Worm (Caenorhabditis elegans) whole organism, late embryonic: Measurements from ENCODE around the gene Y49F6B.20.
A peak's percentile ranks its signal among the peaks of the same experiment; 100 is the strongest.

Source experiments
- ets-4 ChIP-seq: sonication (generic microtip); optimal IDR thresholded peaks from 2 replicates; lab custom pipeline; 2016; ENCODE audit warnings: missing genetic modification characterization, missing compliant biosample characterization
- nhr-11 ChIP-seq: fragments of 150-350 bp; optimal IDR thresholded peaks from 2 replicates; lab custom pipeline; 2014; ENCODE audit warnings: missing biosample characterization, missing genetic modification characterization

DNA sequence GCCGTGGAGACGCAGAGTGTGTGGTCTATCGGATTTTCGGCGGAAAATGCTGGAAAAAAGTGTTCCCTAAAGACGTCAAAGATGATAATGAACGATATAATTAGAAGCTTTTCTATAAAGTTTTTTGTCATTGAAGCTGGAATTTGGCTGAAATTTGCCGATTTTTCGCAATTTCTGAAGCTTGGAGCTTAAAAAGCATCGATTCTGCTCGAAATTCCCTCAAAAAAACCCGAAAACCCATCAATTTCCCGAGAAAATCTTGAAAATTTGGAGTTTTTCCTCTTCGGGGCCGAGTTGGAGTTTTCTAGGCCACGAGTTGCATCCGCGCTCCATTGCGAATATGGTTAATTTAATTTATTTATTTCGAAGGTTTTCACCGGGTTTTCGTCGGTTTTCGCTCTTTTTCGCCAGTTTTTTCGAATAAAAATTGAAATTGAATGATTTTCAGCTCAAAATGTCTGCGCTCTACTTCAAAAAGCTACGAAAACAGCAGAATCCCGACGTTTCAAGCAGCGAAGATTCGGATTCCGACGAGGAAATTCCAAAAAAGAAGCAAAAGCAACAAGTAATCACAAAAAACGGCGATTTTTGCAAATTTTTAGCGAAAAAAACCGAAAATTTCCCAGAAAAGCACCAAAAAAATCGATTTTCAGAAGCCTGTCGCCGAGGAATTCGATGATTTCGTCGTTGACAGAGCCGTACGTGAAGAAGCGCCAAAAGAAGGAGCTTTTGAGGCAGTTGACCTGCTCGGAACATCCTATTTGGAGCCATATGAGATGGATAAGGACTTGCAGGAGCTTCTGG, 32.3 kb upstream of the Y49F6B.20 start, which contains the start of the genes col-71 and Y49F6B.2:
- TF ChIP-seq ets-4 (tag; lab: Kevin White, UChicago) (peak; percentile 88), nhr-11 (tag; lab: Kevin White, UChicago) (no peak)
